Worm (Caenorhabditis elegans): ENCODE data around the gene C28D4.10.

C28D4.10 gene

DNA sequence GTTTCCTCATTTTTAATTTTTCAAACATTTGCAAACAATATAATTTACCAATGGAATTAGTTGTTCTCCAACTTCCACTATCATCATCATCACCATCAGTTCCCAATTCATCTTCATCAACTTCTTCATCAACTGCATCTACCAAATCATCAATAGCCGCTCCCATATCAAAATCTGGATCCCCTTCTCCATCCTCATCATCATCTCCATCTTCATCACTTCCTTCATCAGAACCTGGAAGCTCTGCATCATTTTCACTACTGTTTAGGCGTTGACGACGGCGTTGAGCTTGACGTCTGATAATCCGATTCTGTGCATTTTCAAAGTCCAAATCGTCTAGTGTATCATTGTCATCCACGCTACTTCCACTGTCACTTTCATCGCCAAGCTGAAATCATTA, 40.4 kb upstream of the C28D4.10 start:
- TF ChIP-seq tlp-1 (tag; optimal IDR thresholded peaks at IDR 0.05), result no peak
- no peak for TF ChIP-seq grh-1 (GFP tag; IDR thresholded peaks at IDR 0.05)
- TF ChIP-seq lin-35 (GFP tag; optimal IDR thresholded peaks at IDR 0.05), result no peak
- no peak for TF ChIP-seq ceh-63 (GFP tag; optimal IDR thresholded peaks at IDR 0.05)
- TF ChIP-seq ceh-88 (GFP tag; IDR thresholded peaks at IDR 0.05), result no peak
- no peak for TF ChIP-seq nhr-237 (tag; optimal IDR thresholded peaks at IDR 0.05)
- TF ChIP-seq dsc-1 (tag; optimal IDR thresholded peaks at IDR 0.05), result no peak
- no peak for TF ChIP-seq aha-1 (tag; optimal IDR thresholded peaks at IDR 0.05)
- no peak for TF ChIP-seq tbx-2 (tag; optimal IDR thresholded peaks at IDR 0.05)
- TF ChIP-seq pag-3 (tag; optimal IDR thresholded peaks at IDR 0.05; ENCODE audit: borderline replicate concordance, insufficient read depth), result no peak
- no peak for TF ChIP-seq blmp-1 (tag; optimal IDR thresholded peaks at IDR 0.05)
- no peak for TF ChIP-seq C34B4.2 (tag; optimal IDR thresholded peaks at IDR 0.05)
- no peak for TF ChIP-seq egl-13 (tag; optimal IDR thresholded peaks at IDR 0.05)
- TF ChIP-seq mef-2 (tag; optimal IDR thresholded peaks at IDR 0.05), result no peak
- no peak for TF ChIP-seq nhr-84 (tag; optimal IDR thresholded peaks at IDR 0.05)

DNA sequence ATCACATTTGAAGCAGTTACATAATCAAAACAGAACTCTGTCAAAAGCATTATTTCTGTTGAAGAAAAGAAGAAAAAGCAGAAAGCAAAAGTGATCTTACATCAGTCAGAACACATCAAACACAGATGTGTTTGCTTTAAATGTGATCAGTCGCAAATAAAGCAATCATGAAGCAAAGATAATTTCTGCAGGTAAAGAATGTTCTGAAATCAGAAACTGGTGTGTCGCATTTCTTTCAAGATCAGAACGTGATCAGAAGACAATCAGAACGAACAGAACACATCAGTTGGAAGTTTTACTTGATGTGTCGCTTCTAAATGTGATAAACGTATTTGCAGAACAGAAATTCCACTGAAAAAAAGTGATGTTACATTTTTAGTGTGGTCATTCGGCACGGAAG, 39.2 kb upstream of the C28D4.10 start:
- TF ChIP-seq irx-1 (tag; optimal IDR thresholded peaks at IDR 0.05), result no peak
- TF ChIP-seq hlh-4 (tag; optimal IDR thresholded peaks at IDR 0.05), result no peak
- no peak for TF ChIP-seq snu-23 (GFP tag; optimal IDR thresholded peaks at IDR 0.05)
- no peak for TF ChIP-seq nhr-12 (tag; optimal IDR thresholded peaks at IDR 0.05)
- no peak for TF ChIP-seq C16A3.4 (tag; optimal IDR thresholded peaks at IDR 0.05)
- TF ChIP-seq fkh-8 (tag; optimal IDR thresholded peaks at IDR 0.05), result no peak
- TF ChIP-seq alr-1 (tag; optimal IDR thresholded peaks at IDR 0.05; ENCODE audit: borderline replicate concordance), result no peak

DNA sequence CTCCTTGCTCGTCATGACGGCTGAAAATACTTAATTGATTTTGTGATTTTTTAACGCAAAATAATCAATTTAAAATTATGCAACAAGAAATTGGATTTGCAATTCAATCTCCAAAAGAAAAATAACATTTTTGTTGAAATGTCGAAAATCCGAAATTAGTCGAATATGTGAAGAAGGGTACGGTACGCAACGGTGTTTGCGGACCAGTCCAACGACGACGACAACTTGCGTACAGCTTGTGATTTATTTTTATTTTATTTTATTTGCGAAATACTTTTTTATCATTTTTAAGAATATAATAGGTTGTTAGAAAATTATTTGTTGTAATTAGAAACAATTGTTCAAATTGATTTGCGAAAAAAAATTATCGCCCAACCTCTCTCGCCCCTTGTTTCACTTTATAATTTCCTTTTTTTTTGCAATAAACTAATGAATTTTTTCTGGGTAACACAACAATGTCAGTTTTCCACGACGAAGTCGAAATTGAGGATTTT, 31.5 kb upstream of the C28D4.10 start, which contains the start of the genes dcaf-1 and dph-3:
Gene dcaf-1 (minus strand): TSS at position 20 of the 494 bp plus-strand sequence.
Gene dph-3 (plus strand): TSS at position 444 of the 494 bp plus-strand sequence.
- TF ChIP-seq tbx-2 (tag; optimal IDR thresholded peaks at IDR 0.05) (no peak), irx-1 (tag; optimal IDR thresholded peaks at IDR 0.05) (no peak), nhr-71 (tag; optimal IDR thresholded peaks at IDR 0.05) (peak; percentile 59), ets-5 (GFP tag; IDR thresholded peaks at IDR 0.05) (no peak), nhr-76 (tag; optimal IDR thresholded peaks at IDR 0.05) (no peak), skn-1 (tag; optimal IDR thresholded peaks at IDR 0.05) (peak; percentile 45), sptf-1 (tag; optimal IDR thresholded peaks at IDR 0.05) (no peak), blmp-1 (tag; optimal IDR thresholded peaks at IDR 0.05) (peak; percentile 55), mef-2 (tag; optimal IDR thresholded peaks at IDR 0.05) (no peak), lin-14 (GFP tag; optimal IDR thresholded peaks at IDR 0.05) (no peak), nhr-85 (tag) (no peak), nhr-20 (tag; optimal IDR thresholded peaks at IDR 0.05) (peak; percentile 32), swsn-7 (tag; optimal IDR thresholded peaks at IDR 0.05) (peak; percentile 35), ceh-88 (GFP tag; IDR thresholded peaks at IDR 0.05) (no peak), tlp-1 (tag; optimal IDR thresholded peaks at IDR 0.05) (no peak), zag-1 (tag; optimal IDR thresholded peaks at IDR 0.05) (no peak), ceh-82 (tag; optimal IDR thresholded peaks at IDR 0.05) (peak in 2 of 3 experiments; percentile 23 to 35), zip-4 (GFP tag; optimal IDR thresholded peaks at IDR 0.05) (no peak), sox-4 (tag; optimal IDR thresholded peaks at IDR 0.05) (no peak), unc-98 (GFP tag; IDR thresholded peaks at IDR 0.05) (no peak), nhr-12 (tag; optimal IDR thresholded peaks at IDR 0.05) (no peak), ceh-8 (GFP tag; optimal IDR thresholded peaks at IDR 0.05) (no peak), unc-30 (tag; optimal IDR thresholded peaks at IDR 0.05) (no peak), unc-130 (tag; optimal IDR thresholded peaks at IDR 0.05) (no peak), nhr-77 (tag; optimal IDR thresholded peaks at IDR 0.05) (no peak), nhr-84 (tag; optimal IDR thresholded peaks at IDR 0.05) (no peak), mep-1 (tag; optimal IDR thresholded peaks at IDR 0.05) (peak; percentile 73), pag-3 (tag; optimal IDR thresholded peaks at IDR 0.05; ENCODE audit: borderline replicate concordance, insufficient read depth) (no peak), F16B12.6 (tag; optimal IDR thresholded peaks at IDR 0.05) (peak; percentile 90), unc-62 (GFP tag; optimal IDR thresholded peaks at IDR 0.05) (no peak), isw-1 (GFP tag; IDR thresholded peaks at IDR 0.05) (peak; percentile 17; the same call in 1 of the 2 replicates), Y116A8C.19 (tag; optimal IDR thresholded peaks at IDR 0.05; ENCODE audit: borderline replicate concordance) (no peak), lin-13 (GFP tag; optimal IDR thresholded peaks at IDR 0.05) (no peak), ceh-63 (GFP tag; optimal IDR thresholded peaks at IDR 0.05) (no peak), nhr-19 (GFP tag; conservative IDR thresholded peaks at IDR 0.05) (no peak), C34B4.2 (tag; optimal IDR thresholded peaks at IDR 0.05) (no peak), ces-1 (GFP tag; optimal IDR thresholded peaks at IDR 0.05) (no peak), snpc-4 (tag; optimal IDR thresholded peaks at IDR 0.05) (no peak), egl-13 (tag; optimal IDR thresholded peaks at IDR 0.05) (no peak)
